Fruit fly (Drosophila melanogaster) whole organism, embryonic: ENCODE data around the gene slmo.

Experiments used
- Abd-B ChIP-seq: fragments of 200-800 bp; sonication (Bioruptor generic); optimal IDR thresholded peaks from 2 replicates; lab custom pipeline; 2018; ENCODE audit warnings: missing biosample characterization, mild to moderate bottlenecking, missing genetic modification characterization, moderate library complexity
- Antp ChIP-seq: fragments of 200-800 bp; sonication (Bioruptor generic); optimal IDR thresholded peaks from 3 replicates; lab custom pipeline; 2016; ENCODE audit warnings: missing biosample characterization, missing genetic modification characterization
- Bteb2 ChIP-seq: fragments of 200-800 bp; sonication (Bioruptor generic); optimal IDR thresholded peaks from 2 replicates; lab custom pipeline; 2016; ENCODE audit warnings: missing biosample characterization, missing genetic modification characterization
- CG10267 ChIP-seq: fragments of 200-800 bp; sonication (Bioruptor generic); optimal IDR thresholded peaks from 2 replicates; lab custom pipeline; 2018; ENCODE audit warnings: missing biosample characterization, mild to moderate bottlenecking, missing genetic modification characterization, moderate library complexity
- CG10321 ChIP-seq: fragments of 200-800 bp; sonication (Bioruptor generic); IDR thresholded peaks from 2 replicates; pipeline ENCODE4 v1.3.6; 2022; ENCODE audit warnings: missing biosample characterization, missing genetic modification characterization
- CG11398 ChIP-seq: fragments of 200-800 bp; sonication (Bioruptor generic); optimal IDR thresholded peaks from 2 replicates; lab custom pipeline; 2016; ENCODE audit warnings: missing biosample characterization, missing genetic modification characterization
- CG12104 ChIP-seq: fragments of 200-800 bp; sonication (Bioruptor generic); optimal IDR thresholded peaks from 3 replicates; lab custom pipeline; 2016; ENCODE audit warnings: missing biosample characterization, missing genetic modification characterization
- CG12942 ChIP-seq: fragments of 200-800 bp; sonication (Bioruptor generic); optimal IDR thresholded peaks from 3 replicates; lab custom pipeline; 2016; ENCODE audit warnings: missing biosample characterization, missing genetic modification characterization
- CG13424 ChIP-seq: fragments of 200-800 bp; sonication (Bioruptor generic); optimal IDR thresholded peaks from 2 replicates; lab custom pipeline; 2019; ENCODE audit warnings: missing biosample characterization, mild to moderate bottlenecking, missing genetic modification characterization, moderate library complexity
- CG15514 ChIP-seq: fragments of 200-800 bp; sonication (Bioruptor generic); optimal IDR thresholded peaks from 3 replicates; lab custom pipeline; 2017; ENCODE audit warnings: missing biosample characterization, missing genetic modification characterization, mild to moderate bottlenecking, moderate library complexity, missing genetic modification reagents
- CG4282 ChIP-seq: fragments of 200-800 bp; sonication (Bioruptor generic); optimal IDR thresholded peaks from 2 replicates; lab custom pipeline; 2016; ENCODE audit warnings: missing biosample characterization, missing genetic modification characterization
- CG8478 ChIP-seq: fragments of >200 bp; optimal IDR thresholded peaks from 2 replicates; lab custom pipeline; 2018
- CG8765 ChIP-seq: fragments of 200-800 bp; sonication (Bioruptor generic); IDR thresholded peaks from 2 replicates; pipeline ENCODE4 v1.3.6; 2022; ENCODE audit warnings: missing biosample characterization, missing genetic modification characterization
- CG9609 ChIP-seq: fragments of 200-800 bp; sonication (Bioruptor generic); optimal IDR thresholded peaks from 3 replicates; lab custom pipeline; 2016; ENCODE audit warnings: missing biosample characterization, missing genetic modification characterization
- CG9817 ChIP-seq: fragments of 200-800 bp; sonication (Bioruptor generic); optimal IDR thresholded peaks from 2 replicates; lab custom pipeline; 2018; ENCODE audit warnings: missing biosample characterization, mild to moderate bottlenecking, missing genetic modification characterization, moderate library complexity
- CTCF ChIP-seq: fragments of 200-800 bp; sonication (Bioruptor generic); optimal IDR thresholded peaks from 2 replicates; lab custom pipeline; 2017; ENCODE audit warnings: missing biosample characterization, mild to moderate bottlenecking, missing genetic modification characterization, moderate library complexity
- CoRest ChIP-seq: fragments of 200-800 bp; sonication (Bioruptor generic); optimal IDR thresholded peaks from 3 replicates; lab custom pipeline; 2018; ENCODE audit warnings: missing biosample characterization, mild to moderate bottlenecking, missing genetic modification characterization, moderate library complexity
- D ChIP-seq, 2 experiments: fragments of 200-800 bp in 1 of 2; fragments of >200 bp in 1 of 2; sonication (Bioruptor generic) in 1 of 2; optimal IDR thresholded peaks; 2 replicates in 1 of 2; 3 replicates in 1 of 2; lab custom pipeline; 2017; ENCODE audit warnings: mild to moderate bottlenecking in 1 of 2, missing biosample characterization in 1 of 2, missing genetic modification characterization in 1 of 2, missing genetic modification reagents in 1 of 2
- Dll ChIP-seq: fragments of 200-800 bp; sonication (Bioruptor generic); IDR thresholded peaks from 4 replicates; pipeline ENCODE4 v1.3.6; 2022; ENCODE audit warnings: missing biosample characterization, missing genetic modification characterization; ENCODE audit not compliant: partially characterized antibody
- ERR ChIP-seq: fragments of 200-800 bp; sonication (Bioruptor generic); optimal IDR thresholded peaks from 2 replicates; lab custom pipeline; 2016; ENCODE audit warnings: missing biosample characterization, missing genetic modification characterization
- H2.0 ChIP-seq: fragments of 200-800 bp; sonication (Bioruptor generic); IDR thresholded peaks from 2 replicates; pipeline ENCODE4 v1.3.6; 2022; ENCODE audit warnings: missing biosample characterization, missing genetic modification characterization
- Hey ChIP-seq: fragments of 200-800 bp; sonication (Bioruptor generic); optimal IDR thresholded peaks from 3 replicates; lab custom pipeline; 2018; ENCODE audit warnings: missing biosample characterization, mild to moderate bottlenecking, missing genetic modification characterization
- Jarid2 ChIP-seq: fragments of 200-800 bp; sonication (Bioruptor generic); optimal IDR thresholded peaks from 3 replicates; lab custom pipeline; 2017; ENCODE audit warnings: mild to moderate bottlenecking, missing biosample characterization, missing genetic modification reagents, missing genetic modification characterization
- MBD-R2 ChIP-seq: fragments of 200-800 bp; sonication (Bioruptor generic); IDR thresholded peaks from 2 replicates; pipeline ENCODE4 v1.3.6; 2022; ENCODE audit warnings: missing biosample characterization, missing genetic modification characterization
- Mes4 ChIP-seq: fragments of 200-800 bp; sonication (Bioruptor generic); optimal IDR thresholded peaks from 2 replicates; lab custom pipeline; 2016; ENCODE audit warnings: missing biosample characterization, missing genetic modification characterization
- NC2α ChIP-seq: fragments of 200-800 bp; sonication (Bioruptor generic); optimal IDR thresholded peaks from 2 replicates; lab custom pipeline; 2016; ENCODE audit warnings: missing biosample characterization, missing genetic modification characterization
- Six4 ChIP-seq: fragments of 200-800 bp; sonication (Bioruptor generic); optimal IDR thresholded peaks from 2 replicates; lab custom pipeline; 2016; ENCODE audit warnings: missing biosample characterization, missing genetic modification characterization
- Sox102F ChIP-seq: fragments of 200-800 bp; sonication (Bioruptor generic); optimal IDR thresholded peaks from 2 replicates; lab custom pipeline; 2018; ENCODE audit warnings: missing biosample characterization, mild to moderate bottlenecking, missing genetic modification characterization, moderate library complexity
- Tbp ChIP-seq: fragments of >200 bp; optimal IDR thresholded peaks from 2 replicates; lab custom pipeline; 2018; ENCODE audit warnings: missing biosample characterization, missing genetic modification characterization
- al ChIP-seq: fragments of 200-800 bp; sonication (Bioruptor generic); IDR thresholded peaks from 2 replicates; pipeline ENCODE4 v1.3.6; 2022; ENCODE audit warnings: missing biosample characterization, missing genetic modification characterization
- amos ChIP-seq: fragments of 200-800 bp; sonication (Bioruptor generic); IDR thresholded peaks from 2 replicates; pipeline ENCODE4 v1.3.6; 2022; ENCODE audit warnings: missing biosample characterization, missing genetic modification characterization; ENCODE audit not compliant: partially characterized antibody
- ara ChIP-seq: fragments of 200-800 bp; sonication (Bioruptor generic); IDR thresholded peaks from 2 replicates; pipeline ENCODE4 v1.3.6; 2022; ENCODE audit warnings: missing biosample characterization, missing genetic modification characterization
- bcd ChIP-seq: fragments of 200-800 bp; sonication (Bioruptor generic); optimal IDR thresholded peaks from 2 replicates; lab custom pipeline; 2017; ENCODE audit warnings: missing biosample characterization, mild to moderate bottlenecking, missing genetic modification characterization
- bowl ChIP-seq: fragments of 200-800 bp; sonication (Bioruptor generic); IDR thresholded peaks from 2 replicates; pipeline ENCODE4 v1.3.6; 2022; ENCODE audit warnings: missing biosample characterization, missing genetic modification characterization
- br ChIP-seq: fragments of >200 bp; optimal IDR thresholded peaks from 2 replicates; lab custom pipeline; 2017
- croc ChIP-seq: fragments of 200-800 bp; sonication (Bioruptor generic); conservative IDR thresholded peaks from 3 replicates; pipeline ENCODE4 v1.3.6; 2022; ENCODE audit warnings: missing biosample characterization, missing genetic modification characterization
- crp ChIP-seq, 2 experiments: fragments of 200-800 bp; sonication (Bioruptor generic); optimal IDR thresholded peaks; 2 replicates in 1 of 2; 3 replicates in 1 of 2; lab custom pipeline; 2017; ENCODE audit warnings: missing biosample characterization in 2 of 2, missing genetic modification characterization in 2 of 2, mild to moderate bottlenecking in 1 of 2, moderate library complexity in 1 of 2
- ewg ChIP-seq: fragments of 200-800 bp; sonication (Bioruptor generic); optimal IDR thresholded peaks from 3 replicates; lab custom pipeline; 2017; ENCODE audit warnings: mild to moderate bottlenecking, missing biosample characterization, missing genetic modification reagents, missing genetic modification characterization
- fd102C ChIP-seq: fragments of 200-800 bp; sonication (Bioruptor generic); optimal IDR thresholded peaks from 2 replicates; lab custom pipeline; 2018; ENCODE audit warnings: missing biosample characterization, mild to moderate bottlenecking, missing genetic modification characterization, moderate library complexity
- gcm ChIP-seq: fragments of 200-800 bp; sonication (Bioruptor generic); optimal IDR thresholded peaks from 2 replicates; lab custom pipeline; 2019; ENCODE audit warnings: missing biosample characterization, mild to moderate bottlenecking, missing genetic modification characterization, moderate library complexity
- gcm2 ChIP-seq: fragments of 200-800 bp; sonication (Bioruptor generic); optimal IDR thresholded peaks from 2 replicates; lab custom pipeline; 2016; ENCODE audit warnings: missing biosample characterization, missing genetic modification characterization
- gsb-n ChIP-seq: fragments of 200-800 bp; sonication (Bioruptor generic); optimal IDR thresholded peaks from 3 replicates; lab custom pipeline; 2018; ENCODE audit warnings: missing biosample characterization, mild to moderate bottlenecking, missing genetic modification characterization
- kni ChIP-seq: fragments of 200-800 bp; sonication (Bioruptor generic); optimal IDR thresholded peaks from 3 replicates; lab custom pipeline; 2017; ENCODE audit warnings: mild to moderate bottlenecking, missing biosample characterization, missing genetic modification reagents, missing genetic modification characterization
- psq ChIP-seq: fragments of 200-800 bp; sonication (Bioruptor generic); optimal IDR thresholded peaks from 2 replicates; lab custom pipeline; 2017; ENCODE audit warnings: missing biosample characterization, missing genetic modification characterization
- schlank ChIP-seq: fragments of 200-800 bp; sonication (Bioruptor generic); optimal IDR thresholded peaks from 2 replicates; lab custom pipeline; 2018; ENCODE audit warnings: missing biosample characterization, mild to moderate bottlenecking, missing genetic modification characterization
- sqz ChIP-seq: fragments of 200-800 bp; sonication (Bioruptor generic); optimal IDR thresholded peaks from 3 replicates; lab custom pipeline; 2018; ENCODE audit warnings: missing biosample characterization, mild to moderate bottlenecking, missing genetic modification characterization
- stc ChIP-seq: fragments of 200-800 bp; sonication (Bioruptor generic); IDR thresholded peaks from 2 replicates; pipeline ENCODE4 v1.3.6; 2022; ENCODE audit warnings: missing biosample characterization, missing genetic modification characterization
- toy ChIP-seq: fragments of 200-800 bp; sonication (Bioruptor generic); IDR thresholded peaks from 2 replicates; pipeline ENCODE4 v1.3.6; 2022; ENCODE audit warnings: missing biosample characterization, missing genetic modification characterization
- vvl ChIP-seq: fragments of 200-800 bp; sonication (Bioruptor generic); IDR thresholded peaks from 2 replicates; pipeline ENCODE4 v1.3.6; 2022; ENCODE audit warnings: missing biosample characterization, missing genetic modification characterization
- wor ChIP-seq: fragments of 200-800 bp; sonication (Bioruptor generic); IDR thresholded peaks from 2 replicates; pipeline ENCODE4 v1.3.6; 2022; ENCODE audit warnings: missing biosample characterization, missing genetic modification characterization
- zf30C ChIP-seq: fragments of 200-800 bp; sonication (Bioruptor generic); optimal IDR thresholded peaks from 3 replicates; lab custom pipeline; 2018; ENCODE audit warnings: missing biosample characterization, mild to moderate bottlenecking, missing genetic modification characterization
- zfh1 ChIP-seq: fragments of 200-800 bp; sonication (Bioruptor generic); IDR thresholded peaks from 3 replicates; pipeline ENCODE4 v1.3.6; 2022; ENCODE audit warnings: missing biosample characterization, missing genetic modification characterization

Gene slmo

DNA sequence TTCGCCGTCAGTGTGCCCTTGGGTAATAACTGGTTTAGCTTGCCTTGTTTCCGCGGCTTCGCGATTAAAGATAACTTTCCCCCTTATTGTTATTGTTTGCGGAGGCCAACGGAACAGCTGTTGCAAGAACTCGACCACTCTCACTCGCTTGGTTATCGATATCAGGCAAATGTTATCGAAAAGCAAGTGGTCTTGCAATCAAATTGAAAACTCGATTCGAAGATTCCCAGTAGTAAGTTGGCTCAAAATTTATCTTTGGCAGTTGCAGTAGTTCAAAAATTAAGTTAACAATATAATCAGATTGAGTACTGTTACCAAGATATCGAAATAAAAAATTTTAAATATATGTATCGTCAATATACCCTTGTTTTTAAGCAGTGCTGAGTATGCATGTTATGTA, 17.3 kb upstream of the slmo start, which contains the start of the genes Fbw5 and CG9147 (continued):
- TF ChIP-seq CG8478 (lab: Kevin White, UChicago), result no peak
- TF ChIP-seq Abd-B (GFP tag; lab: Kevin White, UChicago), result peak; percentile 99
- peak; percentile 100 for TF ChIP-seq gcm (GFP tag; lab: Kevin White, UChicago)
- peak; percentile 99 for TF ChIP-seq CG9609 (GFP tag; lab: Kevin White, UChicago)
- no peak for TF ChIP-seq br
- TF ChIP-seq D (optimal IDR thresholded peaks at IDR 0.05; lab: Kevin White, UChicago), result no peak
- TF ChIP-seq D (GFP tag; optimal IDR thresholded peaks at IDR 0.05; lab: Kevin White, UChicago), result peak; percentile 99
- peak; percentile 99 for TF ChIP-seq CG11398 (GFP tag; lab: Kevin White, UChicago)
- peak; percentile 100 for TF ChIP-seq gsb-n (tag; lab: Kevin White, UChicago)
- peak; percentile 99 for TF ChIP-seq croc (GFP tag; lab: Robert Waterston, UW)
- peak; percentile 90 for TF ChIP-seq CG10321 (GFP tag; lab: Robert Waterston, UW)
- TF ChIP-seq CG10267 (tag; lab: Kevin White, UChicago), result peak; percentile 98
- TF ChIP-seq Dll, result peak; percentile 65
- peak; percentile 68 for TF ChIP-seq CTCF (GFP tag; lab: Kevin White, UChicago)
- TF ChIP-seq wor, result peak; percentile 99
- TF ChIP-seq Bteb2 (GFP tag; lab: Kevin White, UChicago), result peak; percentile 99
- TF ChIP-seq MBD-R2, result peak; percentile 100
- TF ChIP-seq crp (GFP tag; optimal IDR thresholded peaks at IDR 0.05; lab: Kevin White, UChicago), result peak; percentile 83 to 91
- TF ChIP-seq CG4282 (GFP tag; lab: Kevin White, UChicago), result peak; percentile 98
- peak; percentile 95 for TF ChIP-seq CG15514 (GFP tag; lab: Kevin White, UChicago)
- peak; percentile 97 for TF ChIP-seq Hey (tag; lab: Kevin White, UChicago)
- TF ChIP-seq bcd (GFP tag; lab: Kevin White, UChicago), result peak; percentile 99
- TF ChIP-seq amos, result peak; percentile 52; the same call in 1 of the 2 replicates
- TF ChIP-seq toy (GFP tag; lab: Robert Waterston, UW), result peak; percentile 97
- TF ChIP-seq kni (GFP tag; lab: Kevin White, UChicago), result peak; percentile 70
- TF ChIP-seq vvl (GFP tag; lab: Robert Waterston, UW), result peak; percentile 100
- peak; percentile 99 for TF ChIP-seq Antp
- peak; percentile 98 for TF ChIP-seq gcm2 (GFP tag; lab: Kevin White, UChicago)
- peak; percentile 100 for TF ChIP-seq CoRest (tag; lab: Kevin White, UChicago)
- peak; percentile 99 for TF ChIP-seq Mes4 (GFP tag; lab: Kevin White, UChicago)
- peak; percentile 100 for TF ChIP-seq Sox102F (GFP tag; lab: Kevin White, UChicago)
- TF ChIP-seq al, result peak; percentile 99
- peak; percentile 99 for TF ChIP-seq schlank (tag; lab: Kevin White, UChicago)
- no peak for TF ChIP-seq Tbp (GFP tag; lab: Kevin White, UChicago)
- peak; percentile 100 for TF ChIP-seq CG13424
- peak; percentile 100 for TF ChIP-seq zfh1 (GFP tag; lab: Robert Waterston, UW)
- TF ChIP-seq ara (GFP tag; lab: Robert Waterston, UW), result peak; percentile 100
- TF ChIP-seq H2.0 (GFP tag; lab: Robert Waterston, UW), result peak; percentile 100
- peak; percentile 89 for TF ChIP-seq Jarid2 (GFP tag; lab: Kevin White, UChicago)
- TF ChIP-seq ERR (GFP tag; lab: Kevin White, UChicago), result peak; percentile 99
- TF ChIP-seq Six4, result peak; percentile 99
- TF ChIP-seq CG9817 (tag; lab: Kevin White, UChicago), result peak; percentile 99
- TF ChIP-seq CG12104 (GFP tag; lab: Kevin White, UChicago), result peak; percentile 100
- TF ChIP-seq CG12942, result peak; percentile 100
- peak; percentile 97 for TF ChIP-seq psq (GFP tag; lab: Kevin White, UChicago)
- peak; percentile 98 for TF ChIP-seq CG8765 (GFP tag; lab: Robert Waterston, UW)
- TF ChIP-seq stc, result peak; percentile 99
- peak; percentile 97 for TF ChIP-seq sqz
- TF ChIP-seq ewg, result peak; percentile 99
- peak; percentile 99 for TF ChIP-seq NC2α (GFP tag; lab: Kevin White, UChicago)
- no peak for TF ChIP-seq zf30C (GFP tag; lab: Kevin White, UChicago)
- TF ChIP-seq fd102C, result peak; percentile 99
- TF ChIP-seq bowl (GFP tag; lab: Robert Waterston, UW), result peak; percentile 98
